Worm (Caenorhabditis elegans) whole organism, early embryonic: ENCODE results near the gene fipr-14.

Experiments
- ama-1 ChIP-seq: fragments of 150-350 bp; optimal IDR thresholded peaks from 2 replicates; lab custom pipeline; 2014
- ceh-36 ChIP-seq: sonication (generic microtip); optimal IDR thresholded peaks from 2 replicates; lab custom pipeline; 2016; ENCODE audit warnings: missing genetic modification characterization, inconsistent platforms, missing compliant biosample characterization
- hmbx-1 ChIP-seq: sonication (generic microtip); optimal IDR thresholded peaks from 2 replicates; lab custom pipeline; 2016; ENCODE audit warnings: mild to moderate bottlenecking, missing genetic modification characterization, missing compliant biosample characterization
- hmg-4 ChIP-seq: fragments of 200-800 bp; sonication (Bioruptor generic); optimal IDR thresholded peaks from 2 replicates; lab custom pipeline; 2018; ENCODE audit warnings: mild to moderate bottlenecking, missing genetic modification characterization, missing compliant biosample characterization
- tbx-11 ChIP-seq: fragments of 200-800 bp; sonication (Bioruptor generic); IDR thresholded peaks from 2 replicates; pipeline ENCODE4 v1.3.6; 2022; ENCODE audit warnings: missing genetic modification characterization, missing compliant biosample characterization
- tbx-37 ChIP-seq: fragments of 200-800 bp; sonication (Bioruptor generic); conservative IDR thresholded peaks from 2 replicates; pipeline ENCODE4 v1.3.6; 2022; ENCODE audit warnings: missing genetic modification reagents, missing genetic modification characterization, missing compliant biosample characterization

DNA sequence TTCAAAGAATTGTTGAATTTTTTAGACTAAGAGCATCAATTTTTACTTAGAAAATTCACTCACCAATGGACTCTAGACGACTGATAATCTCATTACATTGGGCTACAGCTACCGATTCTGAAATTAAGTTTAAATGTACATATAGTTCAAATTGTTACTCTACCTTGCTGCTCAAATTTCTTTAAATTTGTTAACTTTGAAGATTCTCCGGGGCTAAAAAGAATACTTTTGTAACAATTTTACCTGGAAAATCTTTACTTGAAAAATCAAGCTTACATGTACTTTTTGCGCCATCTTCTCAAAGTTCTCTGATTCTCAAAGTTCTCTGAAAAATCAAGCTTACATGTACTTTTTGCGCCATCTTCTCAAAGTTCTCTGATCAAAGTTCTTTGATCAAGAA lies 2.6 kb downstream of the fipr-14 start, which contains the start of gene sdz-13:
- TF ChIP-seq hmg-4 (no peak), hmbx-1 (tag; lab: Kevin White, UChicago) (no peak), ceh-36 (tag; lab: Kevin White, UChicago) (no peak), tbx-37 (GFP tag; lab: Robert Waterston, UW) (no peak), ama-1 (lab: Kevin White, UChicago) (no peak), tbx-11 (GFP tag; lab: Robert Waterston, UW) (no peak)
